Comparison of ENCODE assay signal across 2 fruit fly cellular contexts in the genomic region with DNA sequence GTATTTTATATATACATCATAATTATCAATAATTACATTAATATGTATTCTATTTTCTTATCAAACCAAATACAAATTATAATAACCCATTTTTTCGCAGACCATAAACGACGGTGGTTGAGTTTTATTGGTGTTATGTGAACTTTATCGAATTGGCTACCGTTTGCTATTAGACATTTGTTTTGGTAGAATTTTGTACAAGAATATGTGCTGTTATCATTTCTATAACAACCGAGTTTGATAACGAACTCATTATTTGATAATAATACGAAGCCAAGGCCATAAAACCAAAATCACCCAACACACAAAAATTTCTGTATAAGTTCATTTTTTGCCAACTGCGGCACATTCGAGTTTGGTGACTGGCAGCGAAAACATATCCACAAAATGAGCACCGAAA.
TF ChIP-seq lines count a peak whose summit lies in the region.

A gene (plus strand): TSS at position 345 of the 400 bp plus-strand sequence.

- TF ChIP-seq CTCF in whole organism, embryonic (GFP tag; optimal IDR thresholded peaks at IDR 0.05; lab: Kevin White, UChicago), result no peak

TF ChIP-seq in whole organism, embryonic, 481 proteins besides CTCF, POLR2A, EP300 and RAD21:
- TF ChIP-seq CkIIα-i1 (GFP tag; IDR thresholded peaks at IDR 0.05; lab: Robert Waterston, UW) (no peak), mld (GFP tag; IDR thresholded peaks at IDR 0.05; lab: Robert Waterston, UW; ENCODE audit: partially characterized antibody) (no peak), az2 (GFP tag; optimal IDR thresholded peaks at IDR 0.05; lab: Kevin White, UChicago) (no peak), sd (tag; optimal IDR thresholded peaks at IDR 0.05; lab: Kevin White, UChicago) (peak; percentile 2), sug (tag; optimal IDR thresholded peaks at IDR 0.05; lab: Kevin White, UChicago) (peak; percentile 32), BtbVII (GFP tag; optimal IDR thresholded peaks at IDR 0.05; lab: Kevin White, UChicago) (no peak), exex (tag; optimal IDR thresholded peaks at IDR 0.05; lab: Kevin White, UChicago) (peak; percentile 93), CG15011 (GFP tag; optimal IDR thresholded peaks at IDR 0.05; lab: Kevin White, UChicago) (no peak), sqz (GFP tag; optimal IDR thresholded peaks at IDR 0.05; lab: Kevin White, UChicago) (no peak), mirr (GFP tag; optimal IDR thresholded peaks at IDR 0.05; lab: Kevin White, UChicago) (peak; percentile 14), CG12236 (GFP tag; optimal IDR thresholded peaks at IDR 0.05; lab: Kevin White, UChicago) (no peak), CG12219 (GFP tag; optimal IDR thresholded peaks at IDR 0.05; lab: Kevin White, UChicago) (no peak), CG14667 (GFP tag; IDR thresholded peaks at IDR 0.05; lab: Robert Waterston, UW) (no peak), CG34376 (GFP tag; optimal IDR thresholded peaks at IDR 0.05; lab: Kevin White, UChicago) (peak; percentile 86)

TF ChIP-seq in whole organism, prepupa, 60 proteins besides CTCF, POLR2A, EP300 and RAD21:
- TF ChIP-seq vri (GFP tag; optimal IDR thresholded peaks at IDR 0.05; lab: Kevin White, UChicago) (peak; percentile 73), ss (GFP tag; optimal IDR thresholded peaks at IDR 0.05; lab: Kevin White, UChicago) (no peak)
